Comparison of ENCODE assay signal across 2 worm cellular contexts in genomic region chrIII:9105653-9106052, ce11.
TF ChIP-seq lines count a peak whose summit lies in the region.

No protein-coding gene starts in this region.

TF ChIP-seq in whole organism, L1 larva, 84 proteins besides CTCF, POLR2A, EP300 and RAD21:
- TF ChIP-seq blmp-1 (tag; optimal IDR thresholded peaks at IDR 0.05; lab: Kevin White, UChicago) (peak; percentile 51), nhr-85 (tag; lab: Kevin White, UChicago) (peak; percentile 55), aly-2 (tag; optimal IDR thresholded peaks at IDR 0.05; lab: Kevin White, UChicago) (no peak), pag-3 (tag; optimal IDR thresholded peaks at IDR 0.05; lab: Kevin White, UChicago; ENCODE audit: borderline replicate concordance, insufficient read depth) (no peak), swsn-7 (tag; optimal IDR thresholded peaks at IDR 0.05; lab: Kevin White, UChicago) (no peak), lin-14 (GFP tag; optimal IDR thresholded peaks at IDR 0.05; lab: Kevin White, UChicago) (peak; percentile 6), lsy-2 (tag; optimal IDR thresholded peaks at IDR 0.05; lab: Kevin White, UChicago) (no peak), lir-3 (tag; optimal IDR thresholded peaks at IDR 0.05; lab: Kevin White, UChicago; ENCODE audit: poor library complexity) (no peak), mab-9 (GFP tag; IDR thresholded peaks at IDR 0.05; lab: Robert Waterston, UW) (no peak), nhr-19 (GFP tag; conservative IDR thresholded peaks at IDR 0.05; lab: Robert Waterston, UW) (no peak), elt-3 (tag; optimal IDR thresholded peaks at IDR 0.05; lab: Kevin White, UChicago) (peak in 1 of 6 experiments; percentile 61), elt-2 (tag; optimal IDR thresholded peaks at IDR 0.05; lab: Kevin White, UChicago) (no peak), nhr-28 (tag; optimal IDR thresholded peaks at IDR 0.05; lab: Kevin White, UChicago) (no peak), zag-1 (tag; optimal IDR thresholded peaks at IDR 0.05; lab: Kevin White, UChicago) (no peak)

TF ChIP-seq in whole organism, L4 larva, 104 proteins besides CTCF, POLR2A, EP300 and RAD21:
- TF ChIP-seq T26A8.4 (GFP tag; IDR thresholded peaks at IDR 0.05; lab: Robert Waterston, UW): no peak
- TF ChIP-seq dve-1 (tag; optimal IDR thresholded peaks at IDR 0.05; lab: Kevin White, UChicago; ENCODE audit: insufficient read depth): peak; percentile 15
- TF ChIP-seq ztf-7 (tag; optimal IDR thresholded peaks at IDR 0.05; lab: Kevin White, UChicago): no peak
- peak; percentile 9 for TF ChIP-seq hlh-30 (tag; optimal IDR thresholded peaks at IDR 0.05; lab: Kevin White, UChicago; ENCODE audit: insufficient read depth)
- TF ChIP-seq daf-19 (GFP tag; conservative IDR thresholded peaks at IDR 0.05; lab: Robert Waterston, UW): no peak
- TF ChIP-seq lsy-2 (tag; optimal IDR thresholded peaks at IDR 0.05; lab: Kevin White, UChicago): no peak
- no peak for TF ChIP-seq daf-12 (tag; optimal IDR thresholded peaks at IDR 0.05; lab: Kevin White, UChicago)
- TF ChIP-seq Y75B8A.6 (GFP tag; IDR thresholded peaks at IDR 0.05; lab: Robert Waterston, UW): no peak
- TF ChIP-seq cey-2 (tag; optimal IDR thresholded peaks at IDR 0.05; lab: Kevin White, UChicago; ENCODE audit: borderline replicate concordance, insufficient read depth): no peak
